Fruit fly (Drosophila melanogaster) whole organism, embryonic: Measurements from ENCODE around the gene sv.

Source experiments
- CG10431 ChIP-seq: fragments of 200-800 bp; sonication (Bioruptor generic); optimal IDR thresholded peaks from 3 replicates; lab custom pipeline; 2018; ENCODE audit warnings: missing biosample characterization, mild to moderate bottlenecking, missing genetic modification characterization
- CG12155 ChIP-seq: fragments of 200-800 bp; sonication (Bioruptor generic); optimal IDR thresholded peaks from 3 replicates; lab custom pipeline; 2016; ENCODE audit warnings: missing biosample characterization, missing genetic modification characterization
- CG13123 ChIP-seq: fragments of 200-800 bp; sonication (Bioruptor generic); optimal IDR thresholded peaks from 2 replicates; lab custom pipeline; 2016; ENCODE audit warnings: missing biosample characterization, missing genetic modification characterization
- CG13894 ChIP-seq: fragments of 200-800 bp; sonication (Bioruptor generic); optimal IDR thresholded peaks from 3 replicates; lab custom pipeline; 2018; ENCODE audit warnings: missing biosample characterization, mild to moderate bottlenecking, missing genetic modification characterization, moderate library complexity
- CG15696 ChIP-seq: fragments of 200-800 bp; sonication (Bioruptor generic); optimal IDR thresholded peaks from 2 replicates; lab custom pipeline; 2019; ENCODE audit warnings: missing biosample characterization, mild to moderate bottlenecking, missing genetic modification characterization, moderate library complexity
- CG17612 ChIP-seq: fragments of 200-800 bp; sonication (Bioruptor generic); IDR thresholded peaks from 2 replicates; pipeline ENCODE4 v1.3.6; 2022; ENCODE audit warnings: missing biosample characterization, missing genetic modification characterization
- CG17802 ChIP-seq: fragments of 200-800 bp; sonication (Bioruptor generic); optimal IDR thresholded peaks from 2 replicates; lab custom pipeline; 2018; ENCODE audit warnings: missing biosample characterization, mild to moderate bottlenecking, missing genetic modification characterization, moderate library complexity
- CG1792 ChIP-seq: fragments of 200-800 bp; sonication (Bioruptor generic); optimal IDR thresholded peaks from 2 replicates; lab custom pipeline; 2016; ENCODE audit warnings: missing biosample characterization, missing genetic modification characterization
- CG1832 ChIP-seq: fragments of 200-800 bp; sonication (Bioruptor generic); optimal IDR thresholded peaks from 2 replicates; lab custom pipeline; 2017; ENCODE audit warnings: missing biosample characterization, mild to moderate bottlenecking, missing genetic modification characterization, inconsistent platforms
- CG18599 ChIP-seq: fragments of 200-800 bp; sonication (Bioruptor generic); optimal IDR thresholded peaks from 3 replicates; lab custom pipeline; 2017; ENCODE audit warnings: missing biosample characterization, missing genetic modification characterization, mild to moderate bottlenecking, moderate library complexity, missing genetic modification reagents
- CG2120 ChIP-seq: fragments of 200-800 bp; sonication (Bioruptor generic); optimal IDR thresholded peaks from 3 replicates; lab custom pipeline; 2016; ENCODE audit warnings: missing biosample characterization, missing genetic modification characterization
- CG2202 ChIP-seq: fragments of 200-800 bp; sonication (Bioruptor generic); optimal IDR thresholded peaks from 2 replicates; lab custom pipeline; 2018; ENCODE audit warnings: missing biosample characterization, mild to moderate bottlenecking, missing genetic modification characterization
- CG3281 ChIP-seq: fragments of 200-800 bp; sonication (Bioruptor generic); optimal IDR thresholded peaks from 3 replicates; lab custom pipeline; 2017; ENCODE audit warnings: missing biosample characterization, mild to moderate bottlenecking, missing genetic modification characterization
- CG33213 ChIP-seq: fragments of 200-800 bp; sonication (Bioruptor generic); optimal IDR thresholded peaks from 3 replicates; lab custom pipeline; 2016; ENCODE audit warnings: missing biosample characterization, missing genetic modification characterization
- CG33557 ChIP-seq: fragments of 200-800 bp; sonication (Bioruptor generic); optimal IDR thresholded peaks from 2 replicates; lab custom pipeline; 2019; ENCODE audit warnings: missing biosample characterization, mild to moderate bottlenecking, missing genetic modification characterization, moderate library complexity
- CG34224 ChIP-seq: fragments of 200-800 bp; sonication (Bioruptor generic); IDR thresholded peaks from 3 replicates; pipeline ENCODE4 v1.3.6; 2022; ENCODE audit warnings: missing biosample characterization, missing genetic modification characterization; ENCODE audit not compliant: partially characterized antibody
- CG6272 ChIP-seq: fragments of 200-800 bp; sonication (Bioruptor generic); IDR thresholded peaks from 2 replicates; pipeline ENCODE4 v1.3.6; 2022; ENCODE audit warnings: missing biosample characterization, missing genetic modification characterization
- CG7357 ChIP-seq: fragments of 200-800 bp; sonication (Bioruptor generic); IDR thresholded peaks from 3 replicates; pipeline ENCODE4 v1.3.6; 2022; ENCODE audit warnings: missing biosample characterization, missing genetic modification characterization
- D19A ChIP-seq: fragments of 200-800 bp; optimal IDR thresholded peaks from 3 replicates; lab custom pipeline; 2019; ENCODE audit warnings: missing biosample characterization, mild to moderate bottlenecking, missing genetic modification characterization, moderate library complexity
- Doc2 ChIP-seq: fragments of 200-800 bp; sonication (Bioruptor generic); IDR thresholded peaks from 2 replicates; pipeline ENCODE4 v1.3.6; 2022; ENCODE audit warnings: missing biosample characterization, missing genetic modification characterization
- Gsc ChIP-seq: fragments of 200-800 bp; sonication (Bioruptor generic); IDR thresholded peaks from 2 replicates; pipeline ENCODE4 v1.3.6; 2022; ENCODE audit warnings: missing biosample characterization, missing genetic modification characterization
- HLH4C ChIP-seq: fragments of 200-800 bp; sonication (Bioruptor generic); IDR thresholded peaks from 3 replicates; pipeline ENCODE4 v1.3.6; 2022; ENCODE audit warnings: missing biosample characterization, missing genetic modification characterization; ENCODE audit not compliant: partially characterized antibody
- HLHmδ ChIP-seq: fragments of 200-800 bp; sonication (Bioruptor generic); optimal IDR thresholded peaks from 2 replicates; lab custom pipeline; 2018; ENCODE audit warnings: missing biosample characterization, mild to moderate bottlenecking, missing genetic modification characterization, moderate library complexity
- NK7.1 ChIP-seq: fragments of 200-800 bp; sonication (Bioruptor generic); optimal IDR thresholded peaks from 3 replicates; lab custom pipeline; 2016; ENCODE audit warnings: missing biosample characterization, missing genetic modification characterization
- Oaz ChIP-seq: fragments of 200-800 bp; sonication (Bioruptor generic); IDR thresholded peaks from 2 replicates; pipeline ENCODE4 v1.3.6; 2022; ENCODE audit warnings: missing biosample characterization, missing genetic modification characterization
- Pdp1 ChIP-seq, 2 experiments: fragments of 200-800 bp; sonication (Bioruptor generic); optimal IDR thresholded peaks; 3 replicates each; lab custom pipeline; 2016; ENCODE audit warnings: missing biosample characterization in 2 of 2, missing genetic modification characterization in 2 of 2, mild to moderate bottlenecking in 1 of 2, moderate library complexity in 1 of 2
- Rx ChIP-seq: fragments of 200-800 bp; sonication (Bioruptor generic); IDR thresholded peaks from 2 replicates; pipeline ENCODE4 v1.3.6; 2022; ENCODE audit warnings: missing biosample characterization, missing genetic modification characterization
- Sry-β ChIP-seq: fragments of 200-800 bp; sonication (Bioruptor generic); optimal IDR thresholded peaks from 2 replicates; lab custom pipeline; 2018; ENCODE audit warnings: missing biosample characterization, mild to moderate bottlenecking, missing genetic modification characterization, moderate library complexity
- Tbp ChIP-seq: fragments of >200 bp; optimal IDR thresholded peaks from 2 replicates; lab custom pipeline; 2018; ENCODE audit warnings: missing biosample characterization, missing genetic modification characterization
- Usf ChIP-seq: fragments of 200-800 bp; sonication (Bioruptor generic); optimal IDR thresholded peaks from 2 replicates; lab custom pipeline; 2017; ENCODE audit warnings: missing genotype, missing biosample characterization, missing genetic modification characterization
- Vsx1 ChIP-seq: fragments of 200-800 bp; sonication (Bioruptor generic); optimal IDR thresholded peaks from 2 replicates; lab custom pipeline; 2017; ENCODE audit warnings: missing biosample characterization, mild to moderate bottlenecking, missing genetic modification characterization, missing genetic modification reagents
- YL-1 ChIP-seq: fragments of 200-800 bp; sonication (Bioruptor generic); optimal IDR thresholded peaks from 3 replicates; lab custom pipeline; 2017; ENCODE audit warnings: missing biosample characterization, mild to moderate bottlenecking, missing genetic modification characterization
- chm ChIP-seq: fragments of 200-800 bp; sonication (Bioruptor generic); IDR thresholded peaks from 2 replicates; pipeline ENCODE4 v1.3.6; 2022; ENCODE audit warnings: missing biosample characterization, missing genetic modification characterization
- dmrt11E ChIP-seq: fragments of 200-800 bp; sonication (Bioruptor generic); optimal IDR thresholded peaks from 3 replicates; lab custom pipeline; 2018; ENCODE audit warnings: missing biosample characterization, mild to moderate bottlenecking, missing genetic modification characterization, moderate library complexity
- ham ChIP-seq: fragments of 200-800 bp; sonication (Bioruptor generic); IDR thresholded peaks from 2 replicates; pipeline ENCODE4 v1.3.6; 2022; ENCODE audit warnings: missing biosample characterization, missing genetic modification characterization
- jing ChIP-seq: fragments of 200-800 bp; sonication (Bioruptor generic); optimal IDR thresholded peaks from 2 replicates; lab custom pipeline; 2018; ENCODE audit warnings: missing biosample characterization, mild to moderate bottlenecking, missing genetic modification characterization
- luna ChIP-seq: fragments of 200-800 bp; sonication (Bioruptor generic); optimal IDR thresholded peaks from 2 replicates; lab custom pipeline; 2016; ENCODE audit warnings: missing biosample characterization, missing genetic modification characterization
- maf-S ChIP-seq: fragments of 200-800 bp; sonication (Bioruptor generic); optimal IDR thresholded peaks from 2 replicates; lab custom pipeline; 2016; ENCODE audit warnings: missing biosample characterization, missing genetic modification characterization
- nau ChIP-seq: fragments of 200-800 bp; sonication (Bioruptor generic); optimal IDR thresholded peaks from 3 replicates; lab custom pipeline; 2017; ENCODE audit warnings: missing biosample characterization, mild to moderate bottlenecking, missing genetic modification characterization, missing genetic modification reagents
- schlank ChIP-seq: fragments of 200-800 bp; sonication (Bioruptor generic); optimal IDR thresholded peaks from 2 replicates; lab custom pipeline; 2018; ENCODE audit warnings: missing biosample characterization, mild to moderate bottlenecking, missing genetic modification characterization
- shn ChIP-seq: fragments of 200-800 bp; sonication (Bioruptor generic); optimal IDR thresholded peaks from 3 replicates; lab custom pipeline; 2016; ENCODE audit warnings: missing biosample characterization, missing genetic modification characterization
- sug ChIP-seq: fragments of 200-800 bp; optimal IDR thresholded peaks from 2 replicates; lab custom pipeline; 2019; ENCODE audit warnings: missing biosample characterization, mild to moderate bottlenecking, missing genetic modification characterization, moderate library complexity

The sv gene

dm6 chr4:1112867-1113769 is 24.5 kb downstream of the sv start (continued):
- TF ChIP-seq HLHmδ: no peak
- peak; percentile 98 for TF ChIP-seq D19A (tag; lab: Kevin White, UChicago)
- TF ChIP-seq schlank (tag; lab: Kevin White, UChicago): peak; percentile 79
- TF ChIP-seq dmrt11E (tag; lab: Kevin White, UChicago): peak; percentile 95
- no peak for TF ChIP-seq CG17612 (GFP tag; lab: Robert Waterston, UW)
- peak; percentile 90 for TF ChIP-seq nau (GFP tag; lab: Kevin White, UChicago)
- no peak for TF ChIP-seq HLH4C
- TF ChIP-seq CG34224 (GFP tag; lab: Robert Waterston, UW): no peak
- peak; percentile 89 for TF ChIP-seq CG12155 (GFP tag; lab: Kevin White, UChicago)
- TF ChIP-seq CG2120 (GFP tag; lab: Kevin White, UChicago): peak; percentile 96
- TF ChIP-seq Sry-β (GFP tag; lab: Kevin White, UChicago): no peak
- TF ChIP-seq CG17802 (tag; lab: Kevin White, UChicago): peak; percentile 70
- no peak for TF ChIP-seq CG18599
- peak; percentile 91 for TF ChIP-seq maf-S
- TF ChIP-seq Usf (GFP tag; lab: Kevin White, UChicago): peak; percentile 66
- no peak for TF ChIP-seq CG13894
- TF ChIP-seq ham (GFP tag; lab: Robert Waterston, UW): no peak
- TF ChIP-seq sug: peak; percentile 65
- peak; percentile 89 for TF ChIP-seq NK7.1 (GFP tag; lab: Kevin White, UChicago)
- no peak for TF ChIP-seq Doc2 (GFP tag; lab: Robert Waterston, UW)
- TF ChIP-seq chm (GFP tag; lab: Robert Waterston, UW): no peak
- TF ChIP-seq CG2202: peak; percentile 87
- TF ChIP-seq shn (GFP tag; lab: Kevin White, UChicago): peak; percentile 97
- peak; percentile 75 for TF ChIP-seq CG7357 (GFP tag; lab: Robert Waterston, UW)
- peak; percentile 76 for TF ChIP-seq CG13123
- peak; percentile 71 for TF ChIP-seq CG33557 (GFP tag; lab: Kevin White, UChicago)
- no peak for TF ChIP-seq Tbp
- TF ChIP-seq CG1832: no peak

dm6 chr4:1115299-1115698 is 26.7 kb downstream of the sv start:
- no peak for TF ChIP-seq CG10431 (GFP tag; lab: Kevin White, UChicago)
- TF ChIP-seq Pdp1 (GFP tag; optimal IDR thresholded peaks at IDR 0.05; lab: Kevin White, UChicago): peak in 1 of 2 experiments; percentile 59

- TF ChIP-seq CG15696 (tag; lab: Kevin White, UChicago) (no peak), Gsc (GFP tag; lab: Robert Waterston, UW) (no peak), Rx (GFP tag; lab: Robert Waterston, UW) (no peak), CG3281 (GFP tag; lab: Kevin White, UChicago) (no peak), CG6272 (GFP tag; lab: Robert Waterston, UW) (no peak), CG1792 (GFP tag; lab: Kevin White, UChicago) (no peak), YL-1 (GFP tag; lab: Kevin White, UChicago) (no peak), CG33213 (GFP tag; lab: Kevin White, UChicago) (no peak), luna (GFP tag; lab: Kevin White, UChicago) (no peak), CG1832 (no peak), Vsx1 (no peak), jing (GFP tag; lab: Kevin White, UChicago) (no peak), Oaz (no peak)
Observed at dm6 chr4:1121888-1122287, 33.3 kb downstream of the sv start.
